Worm (Caenorhabditis elegans) whole organism, L4 larva: ENCODE measurements around the gene F20H11.4.

Experiments used
- ama-1 ChIP-seq: fragments of 150-350 bp; optimal IDR thresholded peaks from 2 replicates; lab custom pipeline; 2014; ENCODE audit warnings: inconsistent platforms, mixed read lengths
- daf-19 ChIP-seq: fragments of 200-800 bp; sonication (Bioruptor generic); conservative IDR thresholded peaks from 2 replicates; pipeline ENCODE4 v1.3.6; 2022; ENCODE audit warnings: missing genetic modification characterization, missing compliant biosample characterization
- dmd-8 ChIP-seq: fragments of 200-800 bp; sonication (Bioruptor generic); IDR thresholded peaks from 2 replicates; pipeline ENCODE4 v1.3.6; 2022; ENCODE audit warnings: missing genetic modification characterization, missing compliant biosample characterization
- dpl-1 ChIP-seq: fragments of 150-350 bp; optimal IDR thresholded peaks from 2 replicates; lab custom pipeline; 2014; ENCODE audit warnings: missing biosample characterization, missing genetic modification reagents, missing genetic modification characterization
- fos-1 ChIP-seq: fragments of 150-350 bp; optimal IDR thresholded peaks from 2 replicates; lab custom pipeline; 2014; ENCODE audit warnings: missing biosample characterization, missing genetic modification characterization
- lin-13 ChIP-seq: fragments of 150-350 bp; optimal IDR thresholded peaks from 2 replicates; lab custom pipeline; 2014; ENCODE audit warnings: missing biosample characterization, missing genetic modification reagents, missing genetic modification characterization
- nhr-41 ChIP-seq: fragments of 200-800 bp; sonication (Bioruptor generic); IDR thresholded peaks from 2 replicates; pipeline ENCODE4 v1.3.6; 2022; ENCODE audit warnings: missing genetic modification reagents, missing genetic modification characterization, missing compliant biosample characterization
- nhr-77 ChIP-seq: fragments of 150-350 bp; optimal IDR thresholded peaks from 2 replicates; lab custom pipeline; 2014; ENCODE audit warnings: missing biosample characterization, missing genetic modification characterization
- pha-4 ChIP-seq, 2 experiments: fragments of 150-350 bp in 1 of 2; fragments of 200-800 bp in 1 of 2; sonication (Bioruptor generic) in 1 of 2; IDR thresholded peaks in 1 of 2; optimal IDR thresholded peaks in 1 of 2; 2 replicates each; pipeline versions ENCODE4 v1.3.6 to Lab custom; 2014 to 2022; ENCODE audit warnings: missing genetic modification characterization in 2 of 2, missing genetic modification reagents in 2 of 2, missing biosample characterization in 1 of 2, missing compliant biosample characterization in 1 of 2
- rbr-2 ChIP-seq: sonication (generic microtip); optimal IDR thresholded peaks from 2 replicates; lab custom pipeline; 2016; ENCODE audit warnings: missing genotype, missing genetic modification characterization, missing compliant biosample characterization
- skn-1 ChIP-seq: fragments of 150-350 bp; optimal IDR thresholded peaks from 2 replicates; lab custom pipeline; 2014; ENCODE audit warnings: missing biosample characterization, missing genetic modification characterization
- snpc-4 ChIP-seq: fragments of 150-350 bp; optimal IDR thresholded peaks from 2 replicates; lab custom pipeline; 2014; ENCODE audit warnings: missing biosample characterization, missing genetic modification characterization
- tag-97 ChIP-seq: fragments of 200-800 bp; sonication (Bioruptor generic); IDR thresholded peaks from 2 replicates; pipeline ENCODE4 v1.3.6; 2022; ENCODE audit warnings: missing genetic modification characterization, missing compliant biosample characterization

DNA sequence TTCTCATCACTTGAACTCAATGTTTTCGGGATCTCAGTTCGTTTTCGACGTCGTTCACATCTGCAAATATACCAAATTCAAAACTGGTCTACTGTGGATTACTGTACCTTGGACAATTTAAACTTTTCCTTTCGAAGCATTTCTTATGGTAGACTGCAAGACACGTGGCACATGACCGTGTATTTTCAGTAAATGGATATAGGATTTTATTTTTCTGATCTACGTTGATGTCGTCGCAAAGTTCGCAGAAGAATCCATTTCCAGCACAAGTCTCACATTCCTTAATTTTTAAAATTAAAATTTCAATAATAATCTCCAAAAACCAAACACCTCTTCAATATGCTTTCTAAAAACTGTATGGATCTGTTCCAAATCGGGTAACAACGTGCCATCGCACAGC lies 18.9 kb upstream of the F20H11.4 start:
- TF ChIP-seq lin-13 (no peak), pha-4 (GFP tag; IDR thresholded peaks at IDR 0.05; lab: Robert Waterston, UW) (no peak), pha-4 (tag; optimal IDR thresholded peaks at IDR 0.05; lab: Kevin White, UChicago) (no peak), skn-1 (tag; lab: Kevin White, UChicago) (no peak), snpc-4 (no peak), ama-1 (lab: Kevin White, UChicago) (no peak), dpl-1 (GFP tag; lab: Kevin White, UChicago) (no peak), dmd-8 (no peak), rbr-2 (tag; lab: Kevin White, UChicago) (no peak), nhr-41 (no peak), fos-1 (tag; lab: Kevin White, UChicago) (no peak), tag-97 (GFP tag; lab: Robert Waterston, UW) (no peak), daf-19 (GFP tag; lab: Robert Waterston, UW) (no peak), nhr-77 (tag; lab: Kevin White, UChicago) (no peak)
